Fruit fly (Drosophila melanogaster): ENCODE data around the gene Jhbp11.

The Jhbp11 gene

DNA sequence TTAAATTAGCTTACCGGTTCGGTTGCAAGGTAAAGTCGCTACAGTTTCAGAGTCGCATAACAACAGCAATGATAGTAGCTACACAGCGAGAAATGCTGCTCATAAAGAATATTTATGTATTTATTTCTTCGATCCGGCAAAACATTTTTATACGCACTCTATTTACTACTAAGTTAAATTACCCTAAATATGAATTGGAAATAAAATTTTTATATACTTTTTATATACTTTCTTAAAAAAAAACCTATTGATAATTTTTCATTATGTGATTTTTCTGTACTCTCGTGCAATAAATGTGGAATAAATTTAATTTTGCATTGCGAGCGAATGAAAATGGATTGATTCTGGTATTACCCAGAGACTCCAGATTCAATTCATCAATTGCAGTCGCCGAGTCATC, at the start of gene Jhbp11:
Gene Jhbp11 (plus strand): TSS at position 301 of the 400 bp plus-strand sequence.
- TF ChIP-seq CG17801 (GFP tag; optimal IDR thresholded peaks at IDR 0.05; ENCODE audit: partially characterized antibody) = no peak

DNA sequence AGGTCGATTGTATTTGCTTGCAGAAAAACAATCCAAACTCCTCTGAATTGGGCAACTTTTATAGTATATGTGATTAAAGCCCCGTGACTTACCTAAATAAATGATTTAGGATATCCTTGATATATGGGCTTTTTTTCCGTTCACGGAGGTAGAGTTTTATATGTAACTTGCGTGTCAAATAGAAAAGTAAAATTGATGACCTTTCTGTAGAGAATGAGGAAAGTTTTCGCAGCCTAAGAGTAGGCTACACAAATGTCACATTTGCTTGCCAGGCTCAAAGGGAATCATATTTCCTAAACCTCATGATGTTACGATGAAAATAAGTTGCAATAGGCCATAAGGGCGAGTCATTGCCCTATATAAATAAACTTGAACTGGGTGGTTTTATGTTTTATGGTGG, 44.9 kb upstream of the Jhbp11 start:
- no peak for TF ChIP-seq CG17801 (GFP tag; optimal IDR thresholded peaks at IDR 0.05; ENCODE audit: partially characterized antibody)

DNA sequence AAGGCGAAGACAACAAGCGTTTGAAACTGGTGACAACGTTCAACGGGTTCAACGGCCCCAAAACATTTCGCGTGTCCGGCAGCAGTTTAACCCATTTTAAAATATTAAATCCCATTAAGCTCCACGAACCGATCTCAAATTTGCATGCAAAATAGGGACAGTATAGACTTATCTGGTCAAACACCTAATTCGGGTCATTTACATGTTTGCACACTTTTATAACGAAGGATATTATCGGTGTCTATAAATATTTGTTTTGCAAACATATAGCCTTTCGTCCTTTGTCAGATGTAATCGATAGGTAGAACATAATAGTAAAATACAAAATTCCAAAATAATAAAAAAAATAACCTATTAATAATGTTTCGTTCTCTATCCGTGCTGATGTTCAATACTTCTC, 39.1 kb upstream of the Jhbp11 start, which contains the start of gene CG34292:
Gene CG34292 (plus strand): TSS at position 301 of the 400 bp plus-strand sequence.
- no peak for TF ChIP-seq CG17801 (GFP tag; optimal IDR thresholded peaks at IDR 0.05; ENCODE audit: partially characterized antibody)

DNA sequence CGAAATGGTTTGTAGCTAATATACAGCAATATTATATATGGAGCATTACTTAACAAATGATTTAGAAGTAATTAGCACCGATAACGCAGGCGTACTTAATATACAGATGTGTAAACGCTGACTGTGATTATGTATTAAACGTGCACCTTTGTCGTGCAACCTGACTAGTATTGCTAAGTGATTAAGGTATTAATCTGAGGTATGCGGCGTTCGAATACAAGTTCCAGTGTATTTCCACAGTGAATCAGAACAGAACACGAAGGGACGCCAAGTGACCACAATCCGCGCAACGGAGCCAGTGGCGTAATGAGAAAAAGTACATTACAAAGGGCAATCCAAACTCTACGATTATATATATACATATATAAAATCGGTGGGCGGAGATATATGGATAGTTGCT, 36.9 kb upstream of the Jhbp11 start, which contains the start of gene Nep5:
Gene Nep5 (minus strand): TSS at position 101 of the 400 bp plus-strand sequence.
- no peak for TF ChIP-seq CG17801 (GFP tag; optimal IDR thresholded peaks at IDR 0.05; ENCODE audit: partially characterized antibody)

DNA sequence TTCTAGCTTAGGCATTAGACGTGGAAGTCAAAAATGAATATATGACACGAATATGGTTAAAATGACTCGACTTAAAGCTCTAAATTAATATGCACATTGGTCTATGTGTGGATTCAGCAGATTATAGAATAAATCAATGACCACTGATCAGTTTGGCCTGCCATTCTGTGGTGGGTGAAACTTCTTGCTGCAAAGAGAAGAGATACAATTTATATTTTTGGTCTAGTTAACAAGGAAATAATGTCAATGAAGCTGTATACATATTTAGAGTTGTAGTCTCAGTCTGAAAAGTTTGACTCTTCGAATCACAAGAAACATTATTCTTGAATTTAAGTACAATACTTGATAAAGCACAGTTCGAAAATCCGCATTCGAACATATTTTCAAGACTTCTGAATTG, 35.9 kb upstream of the Jhbp11 start, which contains the start of gene CG43935:
Gene CG43935 (plus strand): TSS at position 301 of the 400 bp plus-strand sequence.
- TF ChIP-seq CG17801 (GFP tag; optimal IDR thresholded peaks at IDR 0.05; ENCODE audit: partially characterized antibody) = no peak

DNA sequence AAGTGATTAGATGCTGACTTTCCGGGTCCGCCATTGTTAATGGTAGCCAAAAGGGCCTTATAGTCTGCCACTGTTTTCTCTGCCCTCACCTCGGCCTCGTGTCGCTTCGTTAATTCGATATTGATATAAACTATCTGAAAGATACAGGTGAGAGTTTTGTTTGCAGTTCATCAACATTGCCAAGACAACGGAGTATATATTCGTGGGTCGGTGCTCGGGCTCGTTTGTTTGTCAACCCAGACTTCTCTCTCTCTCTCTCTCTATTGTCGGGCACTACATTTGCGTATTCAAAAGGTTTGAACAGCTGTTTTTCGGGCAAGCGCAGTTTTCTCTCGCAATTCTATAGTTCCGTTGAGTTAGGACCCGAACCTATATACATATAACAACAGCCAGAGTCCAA, 33.7 kb upstream of the Jhbp11 start:
- TF ChIP-seq CG17801 (GFP tag; optimal IDR thresholded peaks at IDR 0.05; ENCODE audit: partially characterized antibody) = no peak

DNA sequence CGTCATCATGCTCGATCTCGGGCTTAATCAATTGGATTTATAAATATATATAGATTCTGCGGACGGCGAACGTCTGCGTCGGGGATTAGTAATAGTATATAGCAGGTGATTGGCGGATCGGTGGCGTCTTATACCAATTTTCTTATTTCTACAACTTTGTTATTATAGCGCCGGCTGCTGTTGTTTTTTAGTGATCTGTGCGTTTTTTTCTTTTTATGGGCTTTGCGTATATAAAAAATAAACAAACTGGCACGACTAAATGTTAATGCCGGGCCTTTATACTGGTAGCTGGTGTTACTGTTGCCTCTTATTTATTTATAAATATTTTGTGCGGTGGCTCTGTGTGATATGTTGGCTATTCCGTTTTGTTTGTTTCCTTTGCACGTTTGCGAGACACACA, 31.8 kb upstream of the Jhbp11 start:
- no peak for TF ChIP-seq CG17801 (GFP tag; optimal IDR thresholded peaks at IDR 0.05; ENCODE audit: partially characterized antibody)

DNA sequence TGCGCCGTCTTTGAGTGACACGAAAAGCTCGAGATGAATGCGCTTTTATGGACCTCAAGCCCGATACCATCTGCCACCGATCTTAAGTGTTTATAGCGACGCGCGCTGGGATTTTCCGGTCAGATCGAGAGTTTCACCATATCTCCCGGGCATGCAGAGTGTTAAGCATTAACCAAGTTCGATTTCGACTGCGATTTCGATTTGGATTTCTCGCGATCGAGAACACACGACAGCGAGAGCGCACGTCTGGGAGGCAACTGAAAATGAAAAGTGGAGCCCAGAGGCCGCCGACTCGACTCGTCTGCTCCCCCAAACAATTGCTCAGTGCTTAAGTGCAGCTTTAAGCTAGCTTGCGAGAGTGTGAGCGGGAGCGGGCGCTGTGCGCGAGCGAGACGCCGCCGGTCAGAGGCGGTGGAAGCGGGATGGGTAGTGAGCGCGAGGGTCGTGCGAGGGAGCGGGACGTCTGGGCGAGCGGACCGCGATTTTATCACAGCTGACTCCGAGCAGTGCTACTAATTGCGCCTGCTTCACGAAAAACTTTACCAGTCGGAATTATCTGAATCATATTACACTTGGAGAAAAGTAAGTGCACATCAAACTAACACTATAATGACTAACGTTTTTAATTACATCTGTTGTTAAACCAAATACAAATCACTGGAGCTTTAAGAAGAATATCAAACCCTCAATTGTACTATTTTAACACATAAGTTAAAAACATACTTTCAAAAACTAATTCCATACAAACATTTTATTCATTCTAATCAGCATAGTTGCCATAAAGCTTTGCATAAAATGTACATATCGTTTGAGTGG, 31.0 kb upstream of the Jhbp11 start, which contains the start of gene spz:
Gene spz (minus strand): TSS at position 261 of the 816 bp plus-strand sequence.
- TF ChIP-seq CG17801 (GFP tag; optimal IDR thresholded peaks at IDR 0.05; ENCODE audit: partially characterized antibody) = peak; percentile 23

DNA sequence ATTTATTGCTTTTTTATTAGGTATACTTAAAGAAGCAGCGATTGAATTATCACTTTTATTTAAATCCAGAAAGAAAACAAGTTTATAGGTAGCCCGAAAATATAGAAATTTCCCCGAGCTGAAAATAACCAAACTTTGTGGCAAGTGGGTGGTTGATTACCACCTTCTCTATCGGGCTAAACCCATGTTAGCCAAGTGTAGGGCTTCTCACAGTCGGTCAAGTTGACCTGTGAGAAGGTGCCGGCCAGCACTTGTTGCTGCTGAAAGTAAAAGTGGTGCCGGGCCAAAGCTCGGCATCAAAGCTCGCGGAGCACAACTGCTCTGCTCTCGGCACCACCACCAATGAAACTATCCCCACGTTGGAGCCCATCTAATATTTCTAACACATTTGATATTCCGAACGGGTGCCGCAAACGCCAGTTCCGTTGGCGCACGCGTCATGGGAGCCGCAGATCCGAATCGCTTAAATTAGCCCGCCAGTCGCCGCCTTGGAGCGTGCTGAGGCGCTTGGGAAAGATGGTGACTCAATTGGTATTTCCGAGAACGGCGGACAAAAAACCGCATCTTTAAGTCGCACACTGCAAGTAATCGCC, 30.0 kb upstream of the Jhbp11 start:
- TF ChIP-seq CG17801 (GFP tag; optimal IDR thresholded peaks at IDR 0.05; ENCODE audit: partially characterized antibody) = no peak

DNA sequence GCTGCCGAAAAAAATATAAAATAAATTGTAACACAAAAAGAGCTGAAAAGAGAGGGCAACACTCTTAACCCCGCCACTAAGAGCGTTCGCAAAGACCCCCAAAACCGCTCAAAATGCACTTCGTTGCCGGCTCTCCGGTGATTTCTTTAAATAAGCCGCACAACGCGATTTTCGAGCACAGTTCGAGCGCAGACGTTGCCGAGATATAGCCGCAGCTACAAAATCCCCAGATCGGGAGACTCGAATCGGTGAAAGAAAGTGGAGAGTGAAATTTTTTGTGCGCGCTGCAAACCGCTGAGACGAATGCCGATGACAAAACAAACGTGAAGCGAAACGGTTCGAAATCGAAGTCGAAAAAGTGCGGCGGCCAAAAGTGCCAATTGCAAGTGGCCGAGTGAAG, 25.3 kb upstream of the Jhbp11 start, which contains the start of gene CG14257:
Gene CG14257 (plus strand): TSS at position 177 of the 400 bp plus-strand sequence.
- no peak for TF ChIP-seq CG17801 (GFP tag; optimal IDR thresholded peaks at IDR 0.05; ENCODE audit: partially characterized antibody)

DNA sequence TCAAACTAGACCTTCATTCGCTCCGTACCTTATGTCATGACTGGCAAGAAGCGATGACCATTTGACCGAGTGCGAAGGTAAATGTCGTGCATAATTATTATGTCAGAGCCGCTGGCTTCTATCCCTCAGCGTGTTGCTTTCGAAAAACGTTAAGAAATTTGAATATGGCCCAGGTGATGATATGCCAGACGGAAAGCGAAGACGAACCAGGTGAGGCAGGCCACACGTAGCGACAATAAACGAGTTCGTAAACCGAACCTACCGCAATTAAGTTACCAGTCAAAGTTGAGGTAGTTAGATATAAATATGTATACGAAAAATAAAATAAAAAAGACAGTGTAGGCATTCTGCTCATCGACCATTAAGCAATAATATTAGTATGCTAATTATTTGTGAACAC, 24.4 kb upstream of the Jhbp11 start:
- no peak for TF ChIP-seq CG17801 (GFP tag; optimal IDR thresholded peaks at IDR 0.05; ENCODE audit: partially characterized antibody)

DNA sequence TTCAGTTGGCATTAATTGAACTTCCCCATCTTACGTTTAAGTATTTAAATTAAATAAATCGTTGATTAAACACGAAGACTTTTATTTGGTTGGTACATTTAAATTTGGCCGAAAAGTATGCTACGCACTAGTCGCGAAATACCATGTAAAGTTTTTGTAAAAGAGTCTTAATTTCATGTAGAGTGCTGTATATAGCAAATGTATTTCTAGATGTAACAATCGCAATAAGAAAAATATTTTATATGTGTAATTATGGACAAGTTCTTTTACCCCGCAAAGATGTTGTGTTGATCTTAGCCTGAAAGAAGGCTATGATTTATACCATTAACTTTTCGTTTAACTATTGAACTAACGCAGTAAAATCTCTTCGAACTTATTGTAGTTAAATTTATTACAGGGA, 18.3 kb upstream of the Jhbp11 start:
- TF ChIP-seq CG17801 (GFP tag; optimal IDR thresholded peaks at IDR 0.05; ENCODE audit: partially characterized antibody) = no peak

DNA sequence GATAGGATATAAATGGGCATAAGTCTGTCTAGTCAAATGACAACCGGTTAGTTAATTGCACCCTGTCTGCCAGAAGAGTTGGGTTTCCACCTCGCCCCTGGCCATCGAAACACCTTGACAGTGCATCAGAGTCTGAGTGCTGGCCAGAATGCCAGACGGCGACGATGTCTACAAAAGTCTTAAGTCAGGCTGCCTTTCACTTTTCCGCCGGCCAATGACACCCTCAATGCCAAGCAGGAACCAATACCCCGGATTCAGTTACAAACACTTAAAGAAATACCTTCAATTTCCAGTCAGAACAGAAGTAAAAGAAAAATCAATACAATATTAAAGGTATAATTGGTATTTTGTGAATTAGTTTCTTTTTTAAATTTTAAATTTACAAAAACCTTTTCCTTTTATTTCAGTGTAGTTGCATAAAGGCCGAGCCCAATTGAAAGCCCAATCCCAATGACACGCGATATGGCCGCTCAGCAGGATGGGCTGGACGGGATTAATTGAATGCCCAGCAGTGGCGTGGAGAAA, 16.4 kb upstream of the Jhbp11 start:
- no peak for TF ChIP-seq CG17801 (GFP tag; optimal IDR thresholded peaks at IDR 0.05; ENCODE audit: partially characterized antibody)

DNA sequence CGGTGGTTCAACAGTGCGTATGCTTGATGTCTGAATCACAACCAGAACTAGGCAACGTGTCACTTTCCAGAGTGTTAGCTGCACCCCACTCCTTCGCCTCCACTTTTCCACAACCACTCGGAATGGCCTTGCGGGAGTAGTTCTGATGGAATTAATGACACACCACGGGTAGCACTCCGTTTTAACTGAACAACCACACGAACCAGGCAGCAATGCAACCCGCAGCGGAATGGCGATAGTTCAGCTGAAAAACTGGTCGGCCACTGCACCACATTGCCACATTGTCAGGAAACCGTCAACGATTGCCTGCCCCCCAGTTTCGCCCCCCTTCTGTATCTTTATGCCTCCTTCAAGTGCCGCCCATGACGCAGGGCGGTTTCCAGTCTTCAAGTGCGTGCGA, 13.5 kb upstream of the Jhbp11 start, which contains the start of gene Cpr97Ea:
Gene Cpr97Ea (minus strand): TSS at position 230 of the 400 bp plus-strand sequence.
- no peak for TF ChIP-seq CG17801 (GFP tag; optimal IDR thresholded peaks at IDR 0.05; ENCODE audit: partially characterized antibody)

DNA sequence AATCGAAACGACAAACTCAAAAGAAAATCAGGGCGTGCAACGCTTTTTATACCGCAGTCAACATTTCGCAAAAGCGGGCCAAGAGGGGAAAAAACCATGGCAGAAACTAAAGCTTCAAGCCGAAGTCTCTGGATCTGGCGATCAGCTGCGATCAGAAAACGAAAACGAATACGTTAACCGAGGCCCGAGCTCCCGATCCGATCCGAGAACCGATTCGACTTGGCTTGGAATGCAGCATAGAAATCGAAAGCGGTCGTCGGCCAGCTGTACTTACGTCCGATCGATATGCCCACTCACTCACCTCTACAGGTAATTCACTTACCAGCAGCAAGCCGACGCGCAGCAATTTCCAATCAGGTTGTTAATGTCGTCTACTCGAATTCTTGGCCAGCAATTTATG, 9.9 kb upstream of the Jhbp11 start, which contains the start of gene Cpr97Eb:
Gene Cpr97Eb (minus strand): TSS at position 25 of the 400 bp plus-strand sequence.
- no peak for TF ChIP-seq CG17801 (GFP tag; optimal IDR thresholded peaks at IDR 0.05; ENCODE audit: partially characterized antibody)

All from ovary, adult (tissue).